Worm (Caenorhabditis elegans) whole organism, young adult: Measurements from ENCODE around the gene Y108G3AL.2.
A peak's percentile ranks its signal among the peaks of the same experiment; 100 is the strongest.

Experiments used
- B0261.1 ChIP-seq: sonication (generic microtip); optimal IDR thresholded peaks from 2 replicates; lab custom pipeline; 2016; ENCODE audit warnings: mild to moderate bottlenecking, missing genetic modification characterization, moderate library complexity, missing compliant biosample characterization
- C06A6.2 ChIP-seq: fragments of 200-800 bp; sonication (Bioruptor generic); conservative IDR thresholded peaks from 2 replicates; pipeline ENCODE4 v1.3.6; 2022; ENCODE audit warnings: missing genetic modification characterization, missing compliant biosample characterization
- F22D6.2 ChIP-seq: sonication (generic microtip); optimal IDR thresholded peaks from 2 replicates; lab custom pipeline; 2016; ENCODE audit warnings: mild to moderate bottlenecking, missing genetic modification characterization, missing compliant biosample characterization
- F23B12.7 ChIP-seq: sonication (generic microtip); optimal IDR thresholded peaks from 2 replicates; lab custom pipeline; 2017; ENCODE audit warnings: missing genetic modification characterization, mild to moderate bottlenecking, missing compliant biosample characterization, antibody characterized with exemption, moderate library complexity; ENCODE audit not compliant: insufficient read depth
- F49E8.2 ChIP-seq: sonication (generic microtip); optimal IDR thresholded peaks from 3 replicates; lab custom pipeline; 2017; ENCODE audit warnings: missing genetic modification characterization, mild to moderate bottlenecking, missing compliant biosample characterization, antibody characterized with exemption, moderate library complexity; ENCODE audit not compliant: insufficient read depth
- F57A8.1 ChIP-seq: fragments of 200-800 bp; sonication (Bioruptor generic); optimal IDR thresholded peaks from 2 replicates; lab custom pipeline; 2018; ENCODE audit warnings: mild to moderate bottlenecking, missing genetic modification characterization, moderate library complexity, missing compliant biosample characterization
- Y53F4B.3 ChIP-seq: fragments of 200-800 bp; sonication (Bioruptor generic); IDR thresholded peaks from 2 replicates; pipeline ENCODE4 v1.3.6; 2022; ENCODE audit warnings: missing genetic modification reagents, missing genetic modification characterization, missing compliant biosample characterization
- akir-1 ChIP-seq: fragments of 200-800 bp; sonication (Bioruptor generic); optimal IDR thresholded peaks from 2 replicates; lab custom pipeline; 2018; ENCODE audit warnings: mild to moderate bottlenecking, missing genetic modification characterization, moderate library complexity, missing compliant biosample characterization
- attf-3 ChIP-seq: fragments of 200-800 bp; sonication (Bioruptor generic); conservative IDR thresholded peaks from 2 replicates; pipeline ENCODE4 v1.3.6; 2022; ENCODE audit warnings: missing genetic modification reagents, missing genetic modification characterization, missing compliant biosample characterization
- ccch-3 ChIP-seq: fragments of 200-800 bp; sonication (Bioruptor generic); optimal IDR thresholded peaks from 2 replicates; lab custom pipeline; 2018; ENCODE audit warnings: mild to moderate bottlenecking, missing genetic modification characterization, missing compliant biosample characterization
- cebp-2 ChIP-seq: fragments of 200-800 bp; sonication (Bioruptor generic); IDR thresholded peaks from 2 replicates; pipeline ENCODE4 v1.3.6; 2022; ENCODE audit warnings: missing genetic modification characterization, missing compliant biosample characterization
- ceh-58 ChIP-seq: fragments of 200-800 bp; sonication (Bioruptor generic); IDR thresholded peaks from 2 replicates; pipeline ENCODE4 v1.3.6; 2022; ENCODE audit warnings: missing genetic modification characterization, missing compliant biosample characterization
- die-1 ChIP-seq: sonication (generic microtip); optimal IDR thresholded peaks from 2 replicates; lab custom pipeline; 2016; ENCODE audit warnings: missing genotype, mild to moderate bottlenecking, missing genetic modification characterization, missing compliant biosample characterization
- dpff-1 ChIP-seq: sonication (generic microtip); optimal IDR thresholded peaks from 2 replicates; lab custom pipeline; 2017; ENCODE audit warnings: mild to moderate bottlenecking, missing genetic modification characterization, missing compliant biosample characterization
- dpl-1 ChIP-seq: fragments of 150-350 bp; optimal IDR thresholded peaks from 2 replicates; lab custom pipeline; 2014; ENCODE audit warnings: missing biosample characterization, missing genetic modification reagents, missing genetic modification characterization
- egl-18 ChIP-seq: fragments of 200-800 bp; sonication (Bioruptor generic); IDR thresholded peaks from 2 replicates; pipeline ENCODE4 v1.3.6; 2022; ENCODE audit warnings: missing genetic modification reagents, missing genetic modification characterization, missing compliant biosample characterization
- egrh-3 ChIP-seq: fragments of 200-800 bp; sonication (Bioruptor generic); IDR thresholded peaks from 2 replicates; pipeline ENCODE4 v1.3.6; 2022; ENCODE audit warnings: missing genetic modification reagents, missing genetic modification characterization, missing compliant biosample characterization
- ets-4 ChIP-seq: fragments of 200-800 bp; sonication (Bioruptor generic); optimal IDR thresholded peaks from 2 replicates; lab custom pipeline; 2018; ENCODE audit warnings: mild to moderate bottlenecking, missing genetic modification characterization, missing compliant biosample characterization
- fkh-3 ChIP-seq: sonication (generic microtip); optimal IDR thresholded peaks from 2 replicates; lab custom pipeline; 2016; ENCODE audit warnings: mild to moderate bottlenecking, missing genetic modification characterization, missing compliant biosample characterization
- him-1 ChIP-seq: sonication (generic microtip); optimal IDR thresholded peaks from 2 replicates; lab custom pipeline; 2016; ENCODE audit warnings: missing genotype, missing genetic modification reagents, missing genetic modification characterization, missing compliant biosample characterization
- hlh-26 ChIP-seq: fragments of 200-800 bp; sonication (Bioruptor generic); conservative IDR thresholded peaks from 2 replicates; pipeline ENCODE4 v1.3.6; 2022; ENCODE audit warnings: missing genetic modification reagents, missing genetic modification characterization, missing compliant biosample characterization
- lag-1 ChIP-seq: fragments of 200-800 bp; sonication (Bioruptor generic); IDR thresholded peaks from 2 replicates; pipeline ENCODE4 v1.3.6; 2022; ENCODE audit warnings: missing genetic modification reagents, missing genetic modification characterization, missing compliant biosample characterization
- lir-1 ChIP-seq: fragments of 200-800 bp; sonication (Bioruptor generic); conservative IDR thresholded peaks from 2 replicates; pipeline ENCODE4 v1.3.6; 2022; ENCODE audit warnings: missing genetic modification reagents, missing genetic modification characterization, missing compliant biosample characterization
- madf-3 ChIP-seq: fragments of 200-800 bp; sonication (Bioruptor generic); IDR thresholded peaks from 2 replicates; pipeline ENCODE4 v1.3.6; 2022; ENCODE audit warnings: missing genetic modification reagents, missing genetic modification characterization, missing compliant biosample characterization
- nfya-2 ChIP-seq: fragments of 200-800 bp; sonication (Bioruptor generic); IDR thresholded peaks from 2 replicates; pipeline ENCODE4 v1.3.6; 2022; ENCODE audit warnings: missing genetic modification reagents, missing genetic modification characterization, missing compliant biosample characterization
- nfyb-1 ChIP-seq: fragments of 200-800 bp; sonication (Bioruptor generic); IDR thresholded peaks from 2 replicates; pipeline ENCODE4 v1.3.6; 2022; ENCODE audit warnings: missing genetic modification reagents, missing genetic modification characterization, missing compliant biosample characterization
- nhr-120 ChIP-seq: fragments of 200-800 bp; sonication (Bioruptor generic); IDR thresholded peaks from 2 replicates; pipeline ENCODE4 v1.3.6; 2022; ENCODE audit warnings: missing genetic modification characterization, missing compliant biosample characterization
- nhr-90 ChIP-seq: sonication (generic microtip); optimal IDR thresholded peaks from 2 replicates; lab custom pipeline; 2016; ENCODE audit warnings: missing genotype, mild to moderate bottlenecking, missing genetic modification characterization, missing compliant biosample characterization
- pha-4 ChIP-seq: fragments of 150-350 bp; sonication (generic microtip); optimal IDR thresholded peaks from 2 replicates; lab custom pipeline; 2014; ENCODE audit warnings: missing biosample characterization, missing genetic modification reagents, missing genetic modification characterization
- sea-2 ChIP-seq: fragments of 200-800 bp; sonication (Bioruptor generic); IDR thresholded peaks from 2 replicates; pipeline ENCODE4 v1.3.6; 2022; ENCODE audit warnings: missing genetic modification characterization, missing compliant biosample characterization
- snpc-4 ChIP-seq, 5 experiments: fragments of 150-350 bp in 1 of 5; sonication (generic microtip) in 4 of 5; optimal IDR thresholded peaks; 2 replicates each; lab custom pipeline; 2014 to 2018; ENCODE audit warnings: missing genetic modification characterization in 5 of 5, missing biosample characterization in 3 of 5, antibody characterized with exemption in 2 of 5, mild to moderate bottlenecking in 2 of 5, missing compliant biosample characterization in 2 of 5, missing genotype in 2 of 5, moderate library complexity in 2 of 5, missing genetic modification reagents in 1 of 5
- tbx-9 ChIP-seq: sonication (generic microtip); optimal IDR thresholded peaks from 2 replicates; lab custom pipeline; 2016; ENCODE audit warnings: borderline replicate concordance, missing genetic modification characterization, inconsistent platforms, missing compliant biosample characterization
- tlf-1 ChIP-seq: fragments of 200-800 bp; sonication (Bioruptor generic); optimal IDR thresholded peaks from 2 replicates; lab custom pipeline; 2018; ENCODE audit warnings: mild to moderate bottlenecking, missing genetic modification characterization, missing compliant biosample characterization
- unc-130 ChIP-seq: sonication (generic microtip); optimal IDR thresholded peaks from 2 replicates; lab custom pipeline; 2016; ENCODE audit warnings: missing genetic modification reagents, missing genetic modification characterization, missing compliant biosample characterization
- zfh-2 ChIP-seq: fragments of 200-800 bp; sonication (Bioruptor generic); conservative IDR thresholded peaks from 2 replicates; pipeline ENCODE4 v1.3.6; 2022; ENCODE audit warnings: missing genetic modification reagents, missing genetic modification characterization, missing compliant biosample characterization
- ztf-18 ChIP-seq: sonication (generic microtip); optimal IDR thresholded peaks from 2 replicates; lab custom pipeline; 2016; ENCODE audit warnings: missing genotype, mild to moderate bottlenecking, missing genetic modification characterization, missing compliant biosample characterization
- ztf-26 ChIP-seq: sonication (generic microtip); optimal IDR thresholded peaks from 2 replicates; lab custom pipeline; 2017; ENCODE audit warnings: missing genetic modification characterization, missing compliant biosample characterization
- ztf-3 ChIP-seq: fragments of 200-800 bp; sonication (Bioruptor generic); optimal IDR thresholded peaks from 2 replicates; lab custom pipeline; 2018; ENCODE audit warnings: mild to moderate bottlenecking, missing genetic modification characterization, missing compliant biosample characterization

Gene Y108G3AL.2

DNA sequence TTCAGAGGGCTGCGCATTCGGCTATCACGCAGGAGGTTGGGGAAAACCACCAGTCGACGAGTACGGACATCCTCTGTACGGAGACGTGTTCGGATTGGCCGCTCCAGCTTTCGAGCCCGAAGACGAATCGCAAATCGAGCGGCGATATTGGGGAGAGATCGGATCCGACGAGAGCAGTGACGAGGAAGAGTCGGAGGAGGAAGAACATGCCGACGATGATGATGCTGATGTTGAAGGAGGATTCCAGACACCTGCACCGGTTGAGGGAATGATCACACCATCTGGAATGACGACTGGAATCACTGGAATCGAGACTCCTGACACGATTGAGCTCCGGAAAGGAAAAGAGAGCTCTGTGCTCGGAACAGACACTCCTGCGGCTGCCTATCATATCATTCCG lies 36.6 kb upstream of the Y108G3AL.2 start:
- TF ChIP-seq ztf-3 (GFP tag; lab: Kevin White, UChicago) (no peak), nhr-120 (no peak), attf-3 (GFP tag; lab: Robert Waterston, UW) (no peak), ccch-3 (no peak), ztf-18 (tag; lab: Kevin White, UChicago) (no peak), nhr-90 (tag; lab: Kevin White, UChicago) (no peak), dpl-1 (GFP tag; lab: Kevin White, UChicago) (no peak), snpc-4 (GFP tag; optimal IDR thresholded peaks at IDR 0.05; lab: Kevin White, UChicago) (no peak), snpc-4 (tag; optimal IDR thresholded peaks at IDR 0.05; lab: Kevin White, UChicago) (no peak), zfh-2 (peak; percentile 51; the same call in 1 of the 2 replicates)
- TF ChIP-seq, all 124 proteins: peak for 1

- TF ChIP-seq nfyb-1 (GFP tag; lab: Robert Waterston, UW) (no peak), zfh-2 (peak; percentile 58; the same call in 1 of the 2 replicates), hlh-26 (GFP tag; lab: Robert Waterston, UW) (no peak), Y53F4B.3 (no peak)
These were observed 29.1 kb upstream of the Y108G3AL.2 start for ce11 chrV:137667-138066.

- TF ChIP-seq him-1 (tag; lab: Kevin White, UChicago): no peak
- TF ChIP-seq F49E8.2: no peak
- TF ChIP-seq F23B12.7: no peak
- TF ChIP-seq die-1 (tag; lab: Kevin White, UChicago): no peak
- no peak for TF ChIP-seq B0261.1 (tag; lab: Kevin White, UChicago)
- no peak for TF ChIP-seq snpc-4 (GFP tag; optimal IDR thresholded peaks at IDR 0.05; lab: Kevin White, UChicago)
- no peak for TF ChIP-seq snpc-4 (tag; optimal IDR thresholded peaks at IDR 0.05; lab: Kevin White, UChicago)
- no peak for TF ChIP-seq attf-3 (GFP tag; lab: Robert Waterston, UW)
- no peak for TF ChIP-seq C06A6.2
- TF ChIP-seq cebp-2 (GFP tag; lab: Robert Waterston, UW): no peak
- no peak for TF ChIP-seq lag-1 (GFP tag; lab: Robert Waterston, UW)
- no peak for TF ChIP-seq dpff-1 (tag; lab: Kevin White, UChicago)
- no peak for TF ChIP-seq ets-4 (GFP tag; lab: Kevin White, UChicago)
- no peak for TF ChIP-seq lir-1
These were observed 28.2 kb upstream of the Y108G3AL.2 start, which contains the start of gene W03F9.9 for ce11 chrV:138592-138991. Gene W03F9.9 (plus strand): TSS chrV:138892.

DNA sequence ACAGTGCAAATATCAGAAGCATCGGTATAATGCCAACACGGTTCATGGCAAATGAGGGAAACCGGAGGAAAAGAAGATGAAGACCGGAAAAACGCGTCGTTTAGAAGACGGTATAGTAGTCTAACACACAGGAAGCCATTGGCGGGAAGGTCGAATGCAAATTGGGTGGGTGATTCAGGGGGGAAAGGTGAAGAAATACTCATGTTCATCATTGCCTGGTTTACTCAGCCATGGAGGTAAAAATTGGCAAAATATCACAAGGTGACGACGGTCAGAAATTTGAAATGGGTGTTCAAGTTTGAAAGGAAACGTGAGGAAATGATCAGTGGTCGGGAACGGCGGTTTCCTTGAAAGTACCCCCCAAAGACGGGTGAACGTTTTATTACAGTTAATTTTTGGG lies 25.5 kb upstream of the Y108G3AL.2 start, which contains the start of gene W03F9.11:
Gene W03F9.11, minus strand, starts transcription at position 101 of the 400 bp plus-strand sequence.
- TF ChIP-seq dpl-1 (GFP tag; lab: Kevin White, UChicago): no peak
- TF ChIP-seq ztf-26 (tag; lab: Kevin White, UChicago): no peak

DNA sequence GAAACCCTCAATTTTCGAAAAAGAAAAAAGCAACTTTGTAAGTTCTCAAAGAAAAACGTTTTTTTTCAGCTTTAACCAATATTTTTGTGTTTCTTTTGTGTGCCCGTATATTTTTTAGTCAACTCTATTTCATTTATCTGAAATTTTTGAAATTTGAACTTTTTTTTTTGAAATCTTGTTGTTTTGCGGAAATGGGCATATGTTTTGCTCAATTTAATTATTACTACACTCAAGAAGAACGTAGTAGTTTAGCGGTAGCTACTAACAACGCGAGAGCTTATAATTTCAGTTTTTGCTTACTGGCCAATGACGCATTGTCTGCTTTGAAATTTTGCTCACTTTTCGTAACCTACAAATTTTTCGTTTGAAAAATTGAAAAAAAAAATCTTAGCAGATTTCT lies 22.0 kb upstream of the Y108G3AL.2 start, which contains the start of gene srh-82:
Gene srh-82, plus strand, starts transcription at position 301 of the 400 bp plus-strand sequence.
- TF ChIP-seq F49E8.2 (no peak), nfya-2 (GFP tag; lab: Robert Waterston, UW) (no peak), ceh-58 (no peak), ztf-26 (tag; lab: Kevin White, UChicago) (no peak), cebp-2 (GFP tag; lab: Robert Waterston, UW) (no peak), egrh-3 (GFP tag; lab: Robert Waterston, UW) (no peak), F22D6.2 (tag; lab: Kevin White, UChicago) (no peak), tbx-9 (tag; lab: Kevin White, UChicago) (no peak), unc-130 (GFP tag; lab: Kevin White, UChicago) (no peak), tlf-1 (GFP tag; lab: Kevin White, UChicago) (no peak), egl-18 (GFP tag; lab: Robert Waterston, UW) (no peak), fkh-3 (tag; lab: Kevin White, UChicago) (no peak), F57A8.1 (GFP tag; lab: Kevin White, UChicago) (no peak), akir-1 (GFP tag; lab: Kevin White, UChicago) (no peak), madf-3 (GFP tag; lab: Robert Waterston, UW) (no peak), sea-2 (no peak), pha-4 (no peak)
